Fruit fly (Drosophila melanogaster): ENCODE results near the gene CG10713.

Gene CG10713

DNA sequence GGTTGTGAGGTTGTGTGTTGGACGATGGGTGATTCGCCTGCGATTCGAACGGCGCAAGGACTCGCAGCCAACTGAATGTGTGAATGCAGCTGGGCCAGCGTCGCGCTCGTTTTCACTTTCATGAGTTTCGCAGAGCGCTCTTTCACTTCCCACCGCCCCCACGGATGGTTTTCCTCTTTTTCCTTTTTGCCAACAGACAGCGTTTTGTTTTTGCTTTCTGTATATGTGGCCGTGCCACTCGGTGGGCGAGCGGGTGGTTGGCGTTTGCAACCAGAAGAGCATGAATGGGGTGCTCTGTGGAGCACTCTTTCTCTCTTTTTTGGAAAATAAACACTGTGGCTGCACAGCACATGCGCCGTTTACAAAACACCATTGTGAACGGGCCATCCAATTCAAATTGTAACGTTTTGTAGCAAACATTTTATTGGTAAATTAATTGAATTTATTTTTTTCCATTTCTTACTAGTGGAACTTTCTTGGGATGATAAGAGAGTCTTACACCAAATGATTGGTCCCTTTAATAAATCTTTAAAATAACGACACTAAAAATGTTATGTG is at the start of gene CG10713:
CG10713 (minus strand) TSS at position 60 of the 558 bp plus-strand sequence.
- TF ChIP-seq N (GFP tag; optimal IDR thresholded peaks at IDR 0.05) (no peak), Sp1 (GFP tag; optimal IDR thresholded peaks at IDR 0.05) (peak; percentile 5)

DNA sequence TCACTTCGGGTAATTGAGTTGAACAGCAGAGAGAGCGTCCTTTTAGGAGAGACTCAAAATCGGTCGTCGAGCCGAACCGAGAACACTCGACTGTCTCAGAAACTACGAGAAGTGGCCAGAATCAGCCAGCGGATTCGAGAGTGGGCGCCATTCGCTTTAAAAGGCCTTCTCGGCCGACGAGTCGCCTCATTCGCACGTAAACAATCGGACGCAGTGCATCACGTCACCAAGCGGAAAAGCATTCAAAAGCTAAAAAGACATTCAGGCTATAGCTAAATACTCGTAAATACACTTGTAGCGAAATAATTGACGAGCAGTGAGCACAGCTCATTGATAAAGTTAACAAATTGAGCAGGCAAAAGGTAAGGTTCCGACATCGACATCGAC is 45.2 kb upstream of the CG10713 start:
- TF ChIP-seq Rel (GFP tag; optimal IDR thresholded peaks at IDR 0.05) = no peak
- TF ChIP-seq Rel (tag; optimal IDR thresholded peaks at IDR 0.05) = peak; percentile 16
- no peak for TF ChIP-seq br (GFP tag; optimal IDR thresholded peaks at IDR 0.05)

DNA sequence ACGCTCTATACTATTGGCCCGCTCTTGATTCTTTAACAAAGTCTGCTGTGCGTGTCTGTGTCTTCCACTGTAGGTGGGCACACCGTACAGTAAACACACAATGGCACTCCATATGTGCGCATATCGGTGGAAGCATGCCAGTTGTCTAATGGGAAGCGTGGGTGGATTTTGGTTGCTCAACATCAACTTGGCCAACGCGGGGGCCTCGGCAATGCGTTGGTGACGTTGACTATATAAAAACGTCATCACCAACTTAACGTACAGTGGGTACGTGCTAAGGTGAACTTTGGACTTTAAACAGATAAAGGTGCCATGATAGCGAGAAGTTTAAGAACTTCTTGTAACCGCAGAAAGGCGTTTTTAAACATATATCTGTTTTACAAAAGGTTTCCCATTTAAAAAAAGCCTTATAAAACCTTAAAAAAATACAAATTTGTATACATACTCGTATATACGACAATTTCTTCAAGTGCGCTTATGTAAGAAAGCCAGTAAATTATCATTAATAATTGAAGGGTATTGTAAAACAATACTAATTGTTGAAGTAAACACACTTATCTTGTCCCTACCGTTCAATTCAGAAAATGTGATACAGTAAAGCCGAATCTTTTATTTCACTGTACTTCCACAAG is 44.7 kb upstream of the CG10713 start:
- TF ChIP-seq CrebA (GFP tag; optimal IDR thresholded peaks at IDR 0.05; ENCODE audit: borderline replicate concordance) = no peak
- TF ChIP-seq Abd-B (GFP tag; optimal IDR thresholded peaks at IDR 0.05) = no peak
- TF ChIP-seq ey (GFP tag; optimal IDR thresholded peaks at IDR 0.05) = peak; percentile 39
- TF ChIP-seq br (GFP tag; optimal IDR thresholded peaks at IDR 0.05) = peak; percentile 15
- no peak for TF ChIP-seq Mio (GFP tag; optimal IDR thresholded peaks at IDR 0.05)
- TF ChIP-seq pan (optimal IDR thresholded peaks at IDR 0.05) = no peak
- no peak for TF ChIP-seq dl (GFP tag; optimal IDR thresholded peaks at IDR 0.05; ENCODE audit: insufficient read depth in 1 of 2, partially characterized antibody in 2 of 2)
- no peak for TF ChIP-seq sage (GFP tag; optimal IDR thresholded peaks at IDR 0.05)
- TF ChIP-seq CG32264 (GFP tag; optimal IDR thresholded peaks at IDR 0.05) = no peak
- peak; percentile 29 for TF ChIP-seq CG9705 (GFP tag; optimal IDR thresholded peaks at IDR 0.05)
- TF ChIP-seq brk (GFP tag; optimal IDR thresholded peaks at IDR 0.05) = peak; percentile 25
- no peak for TF ChIP-seq tai (GFP tag; optimal IDR thresholded peaks at IDR 0.05)
- TF ChIP-seq woc (GFP tag; optimal IDR thresholded peaks at IDR 0.05) = peak; percentile 46
- no peak for TF ChIP-seq Myc (optimal IDR thresholded peaks at IDR 0.05)
- peak; percentile 60 for TF ChIP-seq HLH106 (tag; optimal IDR thresholded peaks at IDR 0.05)
- TF ChIP-seq lola (GFP tag; optimal IDR thresholded peaks at IDR 0.05) = no peak
- peak; percentile 28 for TF ChIP-seq Sp1 (GFP tag; optimal IDR thresholded peaks at IDR 0.05)
- peak; percentile 58 for TF ChIP-seq fru (GFP tag; optimal IDR thresholded peaks at IDR 0.05)
- no peak for TF ChIP-seq usp (GFP tag; optimal IDR thresholded peaks at IDR 0.05)
- TF ChIP-seq Hr83 (GFP tag; optimal IDR thresholded peaks at IDR 0.05; ENCODE audit: poor library complexity, severe bottlenecking) = no peak
- TF ChIP-seq N (GFP tag; optimal IDR thresholded peaks at IDR 0.05) = no peak
- TF ChIP-seq h (GFP tag; optimal IDR thresholded peaks at IDR 0.05) = peak; percentile 51
- no peak for TF ChIP-seq dsf (GFP tag; optimal IDR thresholded peaks at IDR 0.05; ENCODE audit: borderline replicate concordance)
- peak; percentile 15 for TF ChIP-seq dmrt93B (GFP tag; optimal IDR thresholded peaks at IDR 0.05)
- TF ChIP-seq Hnf4 (GFP tag; optimal IDR thresholded peaks at IDR 0.05) = peak; percentile 35
- TF ChIP-seq rgr (GFP tag; optimal IDR thresholded peaks at IDR 0.05) = peak; percentile 58
- TF ChIP-seq jim (GFP tag; optimal IDR thresholded peaks at IDR 0.05) = no peak
- TF ChIP-seq GATAd (GFP tag; optimal IDR thresholded peaks at IDR 0.05) = no peak
- no peak for TF ChIP-seq Rel (GFP tag; optimal IDR thresholded peaks at IDR 0.05)
- no peak for TF ChIP-seq Rel (tag; optimal IDR thresholded peaks at IDR 0.05)
- TF ChIP-seq Hr78 (GFP tag; optimal IDR thresholded peaks at IDR 0.05) = no peak
- no peak for TF ChIP-seq Dfd (GFP tag; optimal IDR thresholded peaks at IDR 0.05)
- TF ChIP-seq psq (GFP tag; optimal IDR thresholded peaks at IDR 0.05) = peak; percentile 27
- no peak for TF ChIP-seq Dif (GFP tag; optimal IDR thresholded peaks at IDR 0.05; ENCODE audit: partially characterized antibody)
- no peak for TF ChIP-seq Jra (GFP tag; optimal IDR thresholded peaks at IDR 0.05)
- TF ChIP-seq foxo (GFP tag; optimal IDR thresholded peaks at IDR 0.05) = peak in 1 of 2 experiments; percentile 63

DNA sequence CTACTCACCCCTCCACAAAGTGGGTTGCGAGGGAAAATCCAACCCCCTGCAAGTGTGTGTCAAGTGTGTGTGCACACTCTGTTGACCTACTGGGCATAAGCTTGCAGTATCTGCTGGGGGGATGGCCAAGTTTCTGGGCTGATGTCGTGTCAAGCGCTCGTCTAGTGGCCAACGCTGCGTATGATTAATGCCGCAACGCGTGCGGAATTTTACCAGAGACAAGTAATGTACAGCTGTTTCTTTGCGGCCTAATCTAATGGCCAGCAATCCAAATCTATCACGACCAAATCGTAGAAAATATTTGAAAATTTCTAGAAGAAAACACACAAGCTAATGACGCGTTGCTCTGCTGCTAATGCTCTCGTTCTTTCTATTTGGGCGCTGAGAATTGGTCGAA is 44.2 kb upstream of the CG10713 start:
- TF ChIP-seq br (GFP tag; optimal IDR thresholded peaks at IDR 0.05) (no peak), Hr83 (GFP tag; optimal IDR thresholded peaks at IDR 0.05; ENCODE audit: poor library complexity, severe bottlenecking) (no peak), tai (GFP tag; optimal IDR thresholded peaks at IDR 0.05) (no peak)

Measured in whole organism, wandering third instar larva.